Worm (Caenorhabditis elegans) whole organism, early embryonic: ENCODE data around the gene F13E9.16.

Experiments used
- B0310.2 ChIP-seq: sonication (generic microtip); optimal IDR thresholded peaks from 2 replicates; lab custom pipeline; 2016; ENCODE audit warnings: mild to moderate bottlenecking, missing genetic modification characterization, missing compliant biosample characterization
- F13C5.2 ChIP-seq: sonication (generic microtip); optimal IDR thresholded peaks from 2 replicates; lab custom pipeline; 2017; ENCODE audit warnings: mild to moderate bottlenecking, missing genetic modification characterization, inconsistent platforms, missing compliant biosample characterization
- aly-1 ChIP-seq: sonication (generic microtip); optimal IDR thresholded peaks from 2 replicates; lab custom pipeline; 2016; ENCODE audit warnings: missing genetic modification characterization, missing compliant biosample characterization
- ama-1 ChIP-seq: fragments of 150-350 bp; optimal IDR thresholded peaks from 2 replicates; lab custom pipeline; 2014
- ceh-36 ChIP-seq: sonication (generic microtip); optimal IDR thresholded peaks from 2 replicates; lab custom pipeline; 2016; ENCODE audit warnings: missing genetic modification characterization, inconsistent platforms, missing compliant biosample characterization
- flt-1 ChIP-seq: fragments of 200-800 bp; sonication (Bioruptor generic); IDR thresholded peaks from 2 replicates; pipeline ENCODE4 v1.3.6; 2022; ENCODE audit warnings: missing genetic modification characterization, missing compliant biosample characterization
- hmg-4 ChIP-seq: fragments of 200-800 bp; sonication (Bioruptor generic); optimal IDR thresholded peaks from 2 replicates; lab custom pipeline; 2018; ENCODE audit warnings: mild to moderate bottlenecking, missing genetic modification characterization, missing compliant biosample characterization
- hnd-1 ChIP-seq: sonication (generic microtip); optimal IDR thresholded peaks from 2 replicates; lab custom pipeline; 2016; ENCODE audit warnings: missing genetic modification characterization, missing compliant biosample characterization
- pes-1 ChIP-seq: fragments of 200-800 bp; sonication (Bioruptor generic); IDR thresholded peaks from 2 replicates; pipeline ENCODE4 v1.3.6; 2022; ENCODE audit warnings: missing genetic modification reagents, missing genetic modification characterization, missing compliant biosample characterization
- scrt-1 ChIP-seq: fragments of 200-800 bp; sonication (Bioruptor generic); IDR thresholded peaks from 2 replicates; pipeline ENCODE4 v1.3.6; 2022; ENCODE audit warnings: missing genetic modification characterization, missing compliant biosample characterization
- sea-1 ChIP-seq: fragments of 200-800 bp; sonication (Bioruptor generic); conservative IDR thresholded peaks from 2 replicates; pipeline ENCODE4 v1.3.6; 2022; ENCODE audit warnings: missing genetic modification characterization, missing compliant biosample characterization
- tbx-11 ChIP-seq: fragments of 200-800 bp; sonication (Bioruptor generic); IDR thresholded peaks from 2 replicates; pipeline ENCODE4 v1.3.6; 2022; ENCODE audit warnings: missing genetic modification characterization, missing compliant biosample characterization
- tbx-37 ChIP-seq: fragments of 200-800 bp; sonication (Bioruptor generic); conservative IDR thresholded peaks from 2 replicates; pipeline ENCODE4 v1.3.6; 2022; ENCODE audit warnings: missing genetic modification reagents, missing genetic modification characterization, missing compliant biosample characterization
- tra-4 ChIP-seq: sonication (generic microtip); optimal IDR thresholded peaks from 2 replicates; lab custom pipeline; 2017; ENCODE audit warnings: missing genetic modification characterization, missing compliant biosample characterization

ce11 chrIV:10842232-10842631, 45.0 kb downstream of the F13E9.16 start:
- TF ChIP-seq ama-1 (lab: Kevin White, UChicago) (no peak), flt-1 (GFP tag; lab: Robert Waterston, UW) (no peak), sea-1 (no peak), scrt-1 (GFP tag; lab: Robert Waterston, UW) (no peak), tbx-11 (GFP tag; lab: Robert Waterston, UW) (no peak), hmg-4 (GFP tag; lab: Kevin White, UChicago) (no peak), tra-4 (tag; lab: Kevin White, UChicago) (no peak), F13C5.2 (no peak), B0310.2 (no peak), tbx-37 (GFP tag; lab: Robert Waterston, UW) (no peak), pes-1 (GFP tag; lab: Robert Waterston, UW) (no peak), hnd-1 (tag; lab: Kevin White, UChicago) (no peak), aly-1 (tag; lab: Kevin White, UChicago) (no peak), ceh-36 (no peak)
